Worm (Caenorhabditis elegans): ENCODE measurements around the gene F46G10.4.

DNA sequence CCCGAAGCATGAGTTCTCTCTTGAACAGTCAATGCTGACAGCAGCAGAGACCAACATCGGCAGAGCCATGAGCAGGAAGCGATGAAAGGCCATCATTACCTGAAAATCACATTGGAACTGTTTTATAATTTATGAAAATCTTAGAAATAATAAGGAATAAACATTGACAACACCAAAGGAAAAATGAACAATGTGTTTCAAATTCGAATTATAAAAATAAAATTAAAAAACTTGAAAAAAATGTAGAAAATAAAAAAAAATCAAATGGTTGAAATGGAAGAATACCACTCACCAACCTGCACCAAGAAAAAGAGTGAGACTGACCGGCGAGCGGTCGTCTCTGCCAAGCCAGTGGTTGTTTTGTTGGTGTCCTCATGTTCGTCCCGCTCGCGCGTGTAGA, 43.3 kb upstream of the F46G10.4 start, which contains the start of gene R04D3.3:
- no peak for TF ChIP-seq nhr-76 (tag; optimal IDR thresholded peaks at IDR 0.05)
- no peak for TF ChIP-seq lin-13 (tag; optimal IDR thresholded peaks at IDR 0.05)
- no peak for TF ChIP-seq elt-3 (tag; optimal IDR thresholded peaks at IDR 0.05)
- no peak for TF ChIP-seq snpc-4 (tag; optimal IDR thresholded peaks at IDR 0.05)
- no peak for TF ChIP-seq unc-62 (GFP tag; optimal IDR thresholded peaks at IDR 0.05)
- no peak for TF ChIP-seq nhr-237 (tag; optimal IDR thresholded peaks at IDR 0.05)
- TF ChIP-seq mab-5 (tag; optimal IDR thresholded peaks at IDR 0.05): no peak
- TF ChIP-seq ces-1 (GFP tag; optimal IDR thresholded peaks at IDR 0.05): no peak
